Fruit fly (Drosophila melanogaster): Measurements from ENCODE around the gene CG32110.

dm6 chr3L:12857553-12858122, 49.1 kb downstream of the CG32110 start:
- no peak for TF ChIP-seq gt (GFP tag; IDR thresholded peaks at IDR 0.05)
- no peak for TF ChIP-seq Dll (GFP tag; IDR thresholded peaks at IDR 0.05; ENCODE audit: partially characterized antibody)
- TF ChIP-seq cad (GFP tag; optimal IDR thresholded peaks at IDR 0.05), result no peak
- TF ChIP-seq Six4 (GFP tag; optimal IDR thresholded peaks at IDR 0.05), result no peak
- no peak for TF ChIP-seq CG18599 (GFP tag; optimal IDR thresholded peaks at IDR 0.05)
- no peak for TF ChIP-seq CG5245 (GFP tag; optimal IDR thresholded peaks at IDR 0.05)
- no peak for TF ChIP-seq CG15479 (GFP tag; optimal IDR thresholded peaks at IDR 0.05)
- no peak for TF ChIP-seq CG7745 (tag; optimal IDR thresholded peaks at IDR 0.05)
- no peak for TF ChIP-seq CG4854 (GFP tag; optimal IDR thresholded peaks at IDR 0.05)
- TF ChIP-seq az2 (GFP tag; optimal IDR thresholded peaks at IDR 0.05), result no peak
- TF ChIP-seq CG2889 (GFP tag; IDR thresholded peaks at IDR 0.05), result no peak
- TF ChIP-seq B-H2 (GFP tag; optimal IDR thresholded peaks at IDR 0.05), result no peak
- no peak for TF ChIP-seq CG31365 (tag; optimal IDR thresholded peaks at IDR 0.05)

All from whole organism, embryonic.